Worm (Caenorhabditis elegans) whole organism, mixed stage, embryonic: ENCODE measurements around the gene F35G2.1.

Experiments used
- M03D4.4 ChIP-seq: sonication (generic microtip); optimal IDR thresholded peaks from 2 replicates; lab custom pipeline; 2017; ENCODE audit warnings: mild to moderate bottlenecking, missing genetic modification characterization, missing compliant biosample characterization
- bed-3 ChIP-seq: fragments of 200-800 bp; sonication (Bioruptor generic); optimal IDR thresholded peaks from 3 replicates; lab custom pipeline; 2018; ENCODE audit warnings: mild to moderate bottlenecking, missing genetic modification characterization, moderate library complexity, missing compliant biosample characterization
- blmp-1 ChIP-seq: fragments of 150-350 bp; optimal IDR thresholded peaks from 2 replicates; lab custom pipeline; 2014; ENCODE audit warnings: missing biosample characterization, missing genetic modification characterization
- ceh-39 ChIP-seq: fragments of 150-350 bp; optimal IDR thresholded peaks from 2 replicates; lab custom pipeline; 2014; ENCODE audit warnings: missing biosample characterization, missing genetic modification characterization
- ceh-43 ChIP-seq: fragments of 200-800 bp; sonication (Bioruptor generic); optimal IDR thresholded peaks from 2 replicates; lab custom pipeline; 2018; ENCODE audit warnings: mild to moderate bottlenecking, missing genetic modification characterization, moderate library complexity, missing compliant biosample characterization
- ceh-83 ChIP-seq: fragments of 200-800 bp; sonication (Bioruptor generic); optimal IDR thresholded peaks from 2 replicates; lab custom pipeline; 2018; ENCODE audit warnings: mild to moderate bottlenecking, missing genetic modification characterization, missing compliant biosample characterization
- ces-1 ChIP-seq: fragments of 150-350 bp; optimal IDR thresholded peaks from 2 replicates; lab custom pipeline; 2014; ENCODE audit warnings: missing biosample characterization, missing genetic modification reagents, missing genetic modification characterization
- cnd-1 ChIP-seq: fragments of 200-800 bp; sonication (Bioruptor generic); optimal IDR thresholded peaks from 2 replicates; lab custom pipeline; 2018; ENCODE audit warnings: mild to moderate bottlenecking, missing genetic modification characterization, missing compliant biosample characterization
- drap-1 ChIP-seq: fragments of 200-800 bp; sonication (Bioruptor generic); optimal IDR thresholded peaks from 3 replicates; lab custom pipeline; 2018; ENCODE audit warnings: mild to moderate bottlenecking, missing genetic modification characterization, missing compliant biosample characterization
- elt-1 ChIP-seq: sonication (generic microtip); optimal IDR thresholded peaks from 2 replicates; lab custom pipeline; 2017; ENCODE audit warnings: missing genetic modification characterization, mild to moderate bottlenecking, missing compliant biosample characterization, antibody characterized with exemption, moderate library complexity, borderline replicate concordance; ENCODE audit not compliant: insufficient read depth
- elt-3 ChIP-seq: fragments of 150-350 bp; optimal IDR thresholded peaks from 2 replicates; lab custom pipeline; 2014; ENCODE audit warnings: missing biosample characterization, missing genetic modification characterization
- ham-2 ChIP-seq: fragments of 200-800 bp; sonication (Bioruptor generic); optimal IDR thresholded peaks from 2 replicates; lab custom pipeline; 2018; ENCODE audit warnings: mild to moderate bottlenecking, missing genetic modification characterization, missing compliant biosample characterization
- hlh-1 ChIP-seq: fragments of 150-350 bp; optimal IDR thresholded peaks from 2 replicates; lab custom pipeline; 2014; ENCODE audit warnings: missing biosample characterization, missing genetic modification reagents, missing genetic modification characterization
- lsy-2 ChIP-seq: fragments of 150-350 bp; optimal IDR thresholded peaks from 2 replicates; lab custom pipeline; 2014; ENCODE audit warnings: missing biosample characterization, missing genetic modification characterization
- mab-5 ChIP-seq: fragments of 150-350 bp; optimal IDR thresholded peaks from 2 replicates; lab custom pipeline; 2014; ENCODE audit warnings: missing biosample characterization, missing genetic modification characterization
- mep-1 ChIP-seq: fragments of 150-350 bp; optimal IDR thresholded peaks from 2 replicates; lab custom pipeline; 2017; ENCODE audit warnings: missing biosample characterization, missing genetic modification reagents, missing genetic modification characterization, inconsistent platforms
- mls-2 ChIP-seq: sonication (generic microtip); optimal IDR thresholded peaks from 2 replicates; lab custom pipeline; 2016; ENCODE audit warnings: mild to moderate bottlenecking, missing genetic modification characterization, moderate library complexity, missing compliant biosample characterization
- nhr-2 ChIP-seq: fragments of 150-350 bp; optimal IDR thresholded peaks from 2 replicates; lab custom pipeline; 2014; ENCODE audit warnings: missing biosample characterization, missing genetic modification characterization
- nhr-237 ChIP-seq: fragments of 150-350 bp; optimal IDR thresholded peaks from 2 replicates; lab custom pipeline; 2014; ENCODE audit warnings: missing biosample characterization, missing genetic modification characterization
- nhr-28 ChIP-seq: fragments of 150-350 bp; optimal IDR thresholded peaks from 2 replicates; lab custom pipeline; 2014; ENCODE audit warnings: missing biosample characterization, missing genetic modification characterization
- nhr-76 ChIP-seq: sonication (generic microtip); optimal IDR thresholded peaks from 2 replicates; lab custom pipeline; 2017; ENCODE audit warnings: missing biosample characterization, missing genetic modification characterization
- pha-4 ChIP-seq: fragments of 150-350 bp; optimal IDR thresholded peaks from 2 replicates; lab custom pipeline; 2018; ENCODE audit warnings: missing biosample characterization, missing genetic modification reagents, missing genetic modification characterization
- sem-2 ChIP-seq: fragments of 200-800 bp; sonication (Bioruptor generic); optimal IDR thresholded peaks from 2 replicates; lab custom pipeline; 2018; ENCODE audit warnings: mild to moderate bottlenecking, missing genetic modification characterization, missing compliant biosample characterization
- snpc-4 ChIP-seq: fragments of 150-350 bp; optimal IDR thresholded peaks from 2 replicates; lab custom pipeline; 2014; ENCODE audit warnings: missing biosample characterization, missing genetic modification characterization
- sptf-1 ChIP-seq: sonication (generic microtip); optimal IDR thresholded peaks from 2 replicates; lab custom pipeline; 2017; ENCODE audit warnings: mild to moderate bottlenecking, missing genetic modification characterization, moderate library complexity, missing compliant biosample characterization
- tbx-8 ChIP-seq: fragments of 200-800 bp; sonication (Bioruptor generic); optimal IDR thresholded peaks from 2 replicates; lab custom pipeline; 2018; ENCODE audit warnings: mild to moderate bottlenecking, missing genetic modification characterization, moderate library complexity, missing compliant biosample characterization
- unc-120 ChIP-seq: sonication (generic microtip); optimal IDR thresholded peaks from 2 replicates; lab custom pipeline; 2017; ENCODE audit warnings: missing genetic modification characterization, missing compliant biosample characterization; ENCODE audit not compliant: poor library complexity, severe bottlenecking
- unc-39 ChIP-seq: fragments of 150-350 bp; optimal IDR thresholded peaks from 2 replicates; lab custom pipeline; 2014; ENCODE audit warnings: missing biosample characterization, missing genetic modification characterization
- unc-62 ChIP-seq: fragments of 150-350 bp; optimal IDR thresholded peaks from 2 replicates; lab custom pipeline; 2014; ENCODE audit warnings: missing biosample characterization, missing genetic modification reagents, missing genetic modification characterization
- zip-8 ChIP-seq: fragments of 150-350 bp; optimal IDR thresholded peaks from 2 replicates; lab custom pipeline; 2014; ENCODE audit warnings: missing biosample characterization, missing genetic modification characterization
- ztf-11 ChIP-seq: fragments of 150-350 bp; optimal IDR thresholded peaks from 2 replicates; lab custom pipeline; 2014; ENCODE audit warnings: missing biosample characterization, missing genetic modification characterization

F35G2.1 gene

ce11 chrIV:12196608-12197007 lies 6.4 kb upstream of the F35G2.1 start:
- TF ChIP-seq mab-5 (tag; lab: Kevin White, UChicago) (no peak), snpc-4 (tag; lab: Kevin White, UChicago) (no peak), unc-62 (GFP tag; lab: Kevin White, UChicago) (no peak)
- TF ChIP-seq, all 35 proteins: peak for 0

- no peak for TF ChIP-seq elt-1 (tag; lab: Kevin White, UChicago)
- TF ChIP-seq unc-39 (tag; lab: Kevin White, UChicago): no peak
- no peak for TF ChIP-seq drap-1 (GFP tag; lab: Kevin White, UChicago)
- no peak for TF ChIP-seq snpc-4 (tag; lab: Kevin White, UChicago)
- no peak for TF ChIP-seq bed-3 (GFP tag; lab: Kevin White, UChicago)
- TF ChIP-seq lsy-2 (tag; lab: Kevin White, UChicago): no peak
- no peak for TF ChIP-seq nhr-2 (tag; lab: Kevin White, UChicago)
- TF ChIP-seq tbx-8 (GFP tag; lab: Kevin White, UChicago): no peak
- TF ChIP-seq unc-62 (GFP tag; lab: Kevin White, UChicago): no peak
- TF ChIP-seq pha-4 (tag; lab: Kevin White, UChicago): no peak
- TF ChIP-seq M03D4.4 (tag; lab: Kevin White, UChicago): no peak
- no peak for TF ChIP-seq sptf-1 (tag; lab: Kevin White, UChicago)
- no peak for TF ChIP-seq cnd-1 (tag; lab: Kevin White, UChicago)
- no peak for TF ChIP-seq ceh-39
- no peak for TF ChIP-seq nhr-28
- no peak for TF ChIP-seq zip-8 (tag; lab: Kevin White, UChicago)
Observed at ce11 chrIV:12197679-12198078, 5.4 kb upstream of the F35G2.1 start.

- TF ChIP-seq sem-2 (GFP tag; lab: Kevin White, UChicago) (no peak), ztf-11 (tag; lab: Kevin White, UChicago) (no peak), ceh-83 (no peak), hlh-1 (tag; lab: Kevin White, UChicago) (no peak), lsy-2 (tag; lab: Kevin White, UChicago) (no peak), elt-3 (no peak), sptf-1 (tag; lab: Kevin White, UChicago) (no peak), bed-3 (GFP tag; lab: Kevin White, UChicago) (no peak), zip-8 (tag; lab: Kevin White, UChicago) (no peak), unc-39 (tag; lab: Kevin White, UChicago) (no peak), pha-4 (tag; lab: Kevin White, UChicago) (no peak), nhr-28 (no peak), ham-2 (GFP tag; lab: Kevin White, UChicago) (no peak), mls-2 (no peak), nhr-2 (tag; lab: Kevin White, UChicago) (no peak), cnd-1 (tag; lab: Kevin White, UChicago) (no peak), drap-1 (GFP tag; lab: Kevin White, UChicago) (no peak), elt-1 (tag; lab: Kevin White, UChicago) (no peak), ceh-43 (GFP tag; lab: Kevin White, UChicago) (no peak)
- TF ChIP-seq, all 35 proteins: peak for 0
Observed at ce11 chrIV:12198816-12199215, 4.2 kb upstream of the F35G2.1 start.

- TF ChIP-seq unc-62 (GFP tag; lab: Kevin White, UChicago) (no peak), mep-1 (no peak), hlh-1 (tag; lab: Kevin White, UChicago) (no peak), mab-5 (tag; lab: Kevin White, UChicago) (no peak), sptf-1 (tag; lab: Kevin White, UChicago) (no peak), mls-2 (no peak), elt-1 (tag; lab: Kevin White, UChicago) (no peak), zip-8 (tag; lab: Kevin White, UChicago) (no peak), unc-120 (tag; lab: Kevin White, UChicago) (no peak), nhr-76 (tag; lab: Kevin White, UChicago) (no peak), ces-1 (GFP tag; lab: Kevin White, UChicago) (no peak), blmp-1 (no peak), lsy-2 (tag; lab: Kevin White, UChicago) (no peak), nhr-237 (tag; lab: Kevin White, UChicago) (no peak), cnd-1 (tag; lab: Kevin White, UChicago) (no peak), snpc-4 (tag; lab: Kevin White, UChicago) (no peak), tbx-8 (GFP tag; lab: Kevin White, UChicago) (no peak), ztf-11 (tag; lab: Kevin White, UChicago) (no peak)
Observed at ce11 chrIV:12199538-12200158, 3.4 kb upstream of the F35G2.1 start.
